Fruit fly (Drosophila melanogaster) whole organism: ENCODE results near the gene Stat92E.

Experiments used
- Dll ChIP-seq: fragments of >200 bp; optimal IDR thresholded peaks from 2 replicates; lab custom pipeline; 2017
- EcR ChIP-seq, 2 experiments: fragments of >200 bp; optimal IDR thresholded peaks; 2 replicates each; lab custom pipeline; 2017; ENCODE audit warnings: missing biosample characterization in 2 of 2, missing genetic modification characterization in 2 of 2, missing genetic modification reagents in 2 of 2
- pan ChIP-seq: fragments of >200 bp; optimal IDR thresholded peaks from 2 replicates; lab custom pipeline; 2017
- psq ChIP-seq: fragments of >200 bp; optimal IDR thresholded peaks from 2 replicates; lab custom pipeline; 2017
- usp ChIP-seq: fragments of >200 bp; optimal IDR thresholded peaks from 2 replicates; lab custom pipeline; 2017; ENCODE audit warnings: missing biosample characterization, missing genetic modification characterization, mixed read lengths

DNA sequence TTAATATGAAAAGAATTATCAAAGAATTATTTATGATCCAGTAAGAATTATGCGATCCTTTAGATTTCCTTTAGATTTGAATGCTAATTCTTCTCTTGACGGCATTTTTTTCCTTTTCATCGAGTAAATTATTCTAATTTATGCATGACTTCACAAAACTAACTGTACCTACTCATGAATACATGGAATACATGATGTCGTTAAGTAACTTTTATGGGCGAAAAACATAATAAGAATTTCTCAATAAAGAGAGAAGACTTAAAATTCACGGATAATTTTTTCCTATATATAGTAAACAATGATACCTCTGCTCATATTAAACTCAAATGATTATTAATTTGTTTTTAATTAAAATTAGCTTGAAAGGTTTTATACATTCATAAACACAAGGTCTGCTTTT lies 43.8 kb upstream of the Stat92E start:
- no peak for TF ChIP-seq psq (lab: Kevin White, UChicago)
- no peak for TF ChIP-seq Dll
- no peak for TF ChIP-seq EcR (GFP tag; optimal IDR thresholded peaks at IDR 0.05; lab: Kevin White, UChicago)
- TF ChIP-seq usp (GFP tag; lab: Kevin White, UChicago): no peak
- TF ChIP-seq pan (lab: Kevin White, UChicago): no peak
